Worm (Caenorhabditis elegans) whole organism, L2 larva: ENCODE measurements around the gene ztf-30.

Source experiments
- crh-2 ChIP-seq: sonication (generic microtip); optimal IDR thresholded peaks from 2 replicates; lab custom pipeline; 2017; ENCODE audit warnings: missing biosample characterization, missing genetic modification characterization
- lin-39 ChIP-seq: fragments of 150-350 bp; optimal IDR thresholded peaks from 2 replicates; lab custom pipeline; 2014; ENCODE audit warnings: missing biosample characterization, missing genetic modification reagents, missing genetic modification characterization
- nhr-25 ChIP-seq: fragments of 150-350 bp; sonication (generic microtip); optimal IDR thresholded peaks from 3 replicates; lab custom pipeline; 2014; ENCODE audit warnings: missing biosample characterization, missing genetic modification characterization

ce11 chrIII:8625125-8625524 is 27.5 kb upstream of the ztf-30 start:
- TF ChIP-seq nhr-25 (tag; lab: Kevin White, UChicago) (no peak), crh-2 (tag; lab: Kevin White, UChicago) (no peak), lin-39 (tag; lab: Kevin White, UChicago) (no peak)
